Worm (Caenorhabditis elegans) whole organism, early embryonic: Measurements from ENCODE around the gene F14D2.14.

Experiments used
- B0310.2 ChIP-seq: sonication (generic microtip); optimal IDR thresholded peaks from 2 replicates; lab custom pipeline; 2016; ENCODE audit warnings: mild to moderate bottlenecking, missing genetic modification characterization, missing compliant biosample characterization
- F13C5.2 ChIP-seq: sonication (generic microtip); optimal IDR thresholded peaks from 2 replicates; lab custom pipeline; 2017; ENCODE audit warnings: mild to moderate bottlenecking, missing genetic modification characterization, inconsistent platforms, missing compliant biosample characterization
- aly-1 ChIP-seq: sonication (generic microtip); optimal IDR thresholded peaks from 2 replicates; lab custom pipeline; 2016; ENCODE audit warnings: missing genetic modification characterization, missing compliant biosample characterization
- ama-1 ChIP-seq: fragments of 150-350 bp; optimal IDR thresholded peaks from 2 replicates; lab custom pipeline; 2014
- ceh-13 ChIP-seq: fragments of 200-800 bp; sonication (Bioruptor generic); optimal IDR thresholded peaks from 2 replicates; lab custom pipeline; 2018; ENCODE audit warnings: mild to moderate bottlenecking, missing genetic modification characterization, missing compliant biosample characterization
- ceh-36 ChIP-seq: sonication (generic microtip); optimal IDR thresholded peaks from 2 replicates; lab custom pipeline; 2016; ENCODE audit warnings: missing genetic modification characterization, inconsistent platforms, missing compliant biosample characterization
- ets-7 ChIP-seq: sonication (generic microtip); optimal IDR thresholded peaks from 2 replicates; lab custom pipeline; 2016; ENCODE audit warnings: missing genotype, missing genetic modification characterization, missing compliant biosample characterization
- flt-1 ChIP-seq: fragments of 200-800 bp; sonication (Bioruptor generic); IDR thresholded peaks from 2 replicates; pipeline ENCODE4 v1.3.6; 2022; ENCODE audit warnings: missing genetic modification characterization, missing compliant biosample characterization
- hmbx-1 ChIP-seq: sonication (generic microtip); optimal IDR thresholded peaks from 2 replicates; lab custom pipeline; 2016; ENCODE audit warnings: mild to moderate bottlenecking, missing genetic modification characterization, missing compliant biosample characterization
- hmg-4 ChIP-seq: fragments of 200-800 bp; sonication (Bioruptor generic); optimal IDR thresholded peaks from 2 replicates; lab custom pipeline; 2018; ENCODE audit warnings: mild to moderate bottlenecking, missing genetic modification characterization, missing compliant biosample characterization
- hnd-1 ChIP-seq: sonication (generic microtip); optimal IDR thresholded peaks from 2 replicates; lab custom pipeline; 2016; ENCODE audit warnings: missing genetic modification characterization, missing compliant biosample characterization
- pes-1 ChIP-seq: fragments of 200-800 bp; sonication (Bioruptor generic); IDR thresholded peaks from 2 replicates; pipeline ENCODE4 v1.3.6; 2022; ENCODE audit warnings: missing genetic modification reagents, missing genetic modification characterization, missing compliant biosample characterization
- scrt-1 ChIP-seq: fragments of 200-800 bp; sonication (Bioruptor generic); IDR thresholded peaks from 2 replicates; pipeline ENCODE4 v1.3.6; 2022; ENCODE audit warnings: missing genetic modification characterization, missing compliant biosample characterization
- sea-1 ChIP-seq: fragments of 200-800 bp; sonication (Bioruptor generic); conservative IDR thresholded peaks from 2 replicates; pipeline ENCODE4 v1.3.6; 2022; ENCODE audit warnings: missing genetic modification characterization, missing compliant biosample characterization
- tbx-11 ChIP-seq: fragments of 200-800 bp; sonication (Bioruptor generic); IDR thresholded peaks from 2 replicates; pipeline ENCODE4 v1.3.6; 2022; ENCODE audit warnings: missing genetic modification characterization, missing compliant biosample characterization
- tbx-37 ChIP-seq: fragments of 200-800 bp; sonication (Bioruptor generic); conservative IDR thresholded peaks from 2 replicates; pipeline ENCODE4 v1.3.6; 2022; ENCODE audit warnings: missing genetic modification reagents, missing genetic modification characterization, missing compliant biosample characterization
- tra-4 ChIP-seq: sonication (generic microtip); optimal IDR thresholded peaks from 2 replicates; lab custom pipeline; 2017; ENCODE audit warnings: missing genetic modification characterization, missing compliant biosample characterization

The F14D2.14 gene

DNA sequence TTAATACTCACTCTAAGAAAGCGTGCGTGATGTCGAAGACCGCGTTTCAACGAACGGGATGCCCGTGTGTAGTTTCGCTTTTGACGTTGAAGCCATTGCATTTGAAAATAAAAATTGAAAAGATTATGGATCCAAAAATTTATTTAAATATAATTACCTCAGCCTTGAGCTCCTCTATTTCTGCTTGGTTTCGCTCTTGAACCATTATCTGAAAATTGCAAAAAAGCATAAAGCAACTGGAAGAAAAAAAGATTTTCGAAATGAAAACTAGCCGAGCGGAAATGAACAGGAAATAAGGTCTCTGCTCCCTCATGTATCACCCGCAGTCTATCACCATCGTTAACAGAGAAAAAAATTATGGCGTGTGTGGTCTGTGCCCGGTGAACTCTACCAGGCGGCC is 19.3 kb upstream of the F14D2.14 start, which contains the start of gene Y49F6C.6:
TSS of gene Y49F6C.6 (minus strand) at position 101 of the 400 bp plus-strand sequence.
- no peak for TF ChIP-seq hmbx-1 (tag; lab: Kevin White, UChicago)
- no peak for TF ChIP-seq B0310.2 (tag; lab: Kevin White, UChicago)
- TF ChIP-seq ets-7, result no peak
- no peak for TF ChIP-seq flt-1 (GFP tag; lab: Robert Waterston, UW)
- no peak for TF ChIP-seq tbx-37 (GFP tag; lab: Robert Waterston, UW)
- no peak for TF ChIP-seq ceh-36 (tag; lab: Kevin White, UChicago)
- TF ChIP-seq F13C5.2, result no peak
- no peak for TF ChIP-seq aly-1 (tag; lab: Kevin White, UChicago)
- no peak for TF ChIP-seq tbx-11 (GFP tag; lab: Robert Waterston, UW)
- TF ChIP-seq scrt-1, result no peak
- no peak for TF ChIP-seq ceh-13 (GFP tag; lab: Kevin White, UChicago)
- TF ChIP-seq pes-1, result no peak
- no peak for TF ChIP-seq hnd-1

DNA sequence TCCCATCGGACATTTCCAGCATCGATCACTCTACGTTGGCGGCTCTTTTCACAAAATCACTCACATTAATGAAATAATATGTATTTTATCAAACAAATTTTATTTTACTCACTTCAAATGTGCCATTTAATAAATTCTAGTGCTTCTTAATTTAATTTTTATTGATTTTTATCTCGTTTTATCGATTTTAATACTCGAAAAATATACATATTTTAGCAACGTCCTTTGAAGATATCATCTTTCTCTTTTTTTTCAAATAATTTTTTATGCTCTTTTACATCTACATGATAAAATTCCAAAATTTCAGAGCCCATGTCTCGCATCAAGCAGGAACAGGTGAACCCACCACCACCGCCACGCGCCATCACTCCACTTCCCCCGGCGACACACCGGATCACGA is 11.0 kb upstream of the F14D2.14 start, which contains the start of the genes lido-14 and bath-27:
TSS of gene lido-14 (plus strand) at position 301 of the 400 bp plus-strand sequence.
TSS of gene bath-27 (plus strand) at position 306 of the 400 bp plus-strand sequence.
- TF ChIP-seq ceh-36 (tag; lab: Kevin White, UChicago), result no peak
- no peak for TF ChIP-seq B0310.2 (tag; lab: Kevin White, UChicago)
- TF ChIP-seq scrt-1, result no peak
- TF ChIP-seq tra-4 (tag; lab: Kevin White, UChicago), result no peak
- TF ChIP-seq aly-1 (tag; lab: Kevin White, UChicago), result no peak
- no peak for TF ChIP-seq sea-1 (GFP tag; lab: Robert Waterston, UW)
- TF ChIP-seq ceh-13 (GFP tag; lab: Kevin White, UChicago), result no peak
- TF ChIP-seq ets-7, result no peak
- TF ChIP-seq hmg-4 (GFP tag; lab: Kevin White, UChicago), result no peak
- no peak for TF ChIP-seq hmbx-1 (tag; lab: Kevin White, UChicago)
- TF ChIP-seq F13C5.2, result no peak
- no peak for TF ChIP-seq tbx-11 (GFP tag; lab: Robert Waterston, UW)
- no peak for TF ChIP-seq hnd-1
- no peak for TF ChIP-seq tbx-37 (GFP tag; lab: Robert Waterston, UW)
- TF ChIP-seq ama-1, result no peak
- no peak for TF ChIP-seq pes-1

DNA sequence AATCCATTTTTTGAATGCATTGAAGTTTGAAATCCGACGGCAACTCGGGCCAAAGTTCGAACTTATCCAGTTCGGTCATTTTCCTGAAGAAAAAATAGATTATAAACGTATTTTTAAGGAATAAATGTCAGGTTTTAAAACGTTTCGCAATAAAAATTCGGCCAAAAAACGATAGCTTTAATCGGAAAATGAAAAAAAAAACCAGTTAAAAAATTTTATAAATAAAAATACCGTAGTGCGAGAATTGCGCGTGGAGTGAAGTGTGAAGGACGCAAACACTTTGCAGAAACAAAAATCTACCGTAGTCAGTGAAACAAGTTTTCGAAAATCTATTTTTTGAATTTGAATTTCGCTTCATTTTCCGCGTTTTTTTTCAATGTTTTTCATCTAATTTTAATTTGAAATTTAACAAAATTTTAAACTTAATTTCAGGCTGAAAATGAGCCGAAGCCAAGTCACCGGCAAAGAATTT is 2.1 kb upstream of the F14D2.14 start, which contains the start of gene F14D2.8:
TSS of gene F14D2.8 (minus strand) at position 51 of the 472 bp plus-strand sequence.
- no peak for TF ChIP-seq tra-4 (tag; lab: Kevin White, UChicago)
- TF ChIP-seq hmbx-1 (tag; lab: Kevin White, UChicago), result no peak
- TF ChIP-seq tbx-37 (GFP tag; lab: Robert Waterston, UW), result no peak
- TF ChIP-seq tbx-11 (GFP tag; lab: Robert Waterston, UW), result no peak
- no peak for TF ChIP-seq aly-1 (tag; lab: Kevin White, UChicago)
- TF ChIP-seq F13C5.2, result no peak
- TF ChIP-seq ets-7, result no peak
- TF ChIP-seq ama-1, result no peak
- no peak for TF ChIP-seq scrt-1
- TF ChIP-seq flt-1 (GFP tag; lab: Robert Waterston, UW), result no peak
- no peak for TF ChIP-seq sea-1 (GFP tag; lab: Robert Waterston, UW)
- no peak for TF ChIP-seq B0310.2 (tag; lab: Kevin White, UChicago)
- no peak for TF ChIP-seq pes-1
- TF ChIP-seq ceh-36 (tag; lab: Kevin White, UChicago), result no peak
- TF ChIP-seq hnd-1, result no peak

DNA sequence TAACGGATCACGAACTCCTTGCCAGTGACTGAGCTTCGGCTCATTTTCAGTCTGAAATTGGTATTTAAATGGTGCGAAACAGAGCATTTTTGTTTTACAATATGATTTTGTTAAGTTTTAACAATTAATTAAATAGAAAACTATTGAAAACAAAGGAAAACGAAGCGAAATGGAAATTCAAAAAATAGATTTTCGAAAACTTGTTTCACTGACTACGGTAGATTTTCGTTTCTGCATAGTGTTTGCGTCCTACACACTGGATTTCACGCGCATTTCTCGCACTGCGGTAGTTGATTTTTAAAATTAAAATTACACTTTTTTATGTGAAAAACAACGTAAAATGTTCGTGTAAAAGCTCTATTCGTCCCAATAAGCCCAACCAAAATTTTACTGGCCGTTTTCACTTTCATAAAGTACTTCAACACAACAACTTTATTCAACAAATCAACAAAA is 1.4 kb downstream of the F14D2.14 start, which contains the start of gene bath-30:
TSS of gene bath-30 (minus strand) at position 51 of the 453 bp plus-strand sequence.
- TF ChIP-seq sea-1 (GFP tag; lab: Robert Waterston, UW) (no peak), pes-1 (no peak), tbx-37 (GFP tag; lab: Robert Waterston, UW) (no peak), hmbx-1 (tag; lab: Kevin White, UChicago) (no peak), F13C5.2 (no peak), hmg-4 (GFP tag; lab: Kevin White, UChicago) (no peak), B0310.2 (tag; lab: Kevin White, UChicago) (no peak), ets-7 (no peak), ceh-13 (GFP tag; lab: Kevin White, UChicago) (no peak), hnd-1 (no peak), aly-1 (tag; lab: Kevin White, UChicago) (no peak), flt-1 (GFP tag; lab: Robert Waterston, UW) (no peak), tbx-11 (GFP tag; lab: Robert Waterston, UW) (no peak), ceh-36 (tag; lab: Kevin White, UChicago) (no peak)

DNA sequence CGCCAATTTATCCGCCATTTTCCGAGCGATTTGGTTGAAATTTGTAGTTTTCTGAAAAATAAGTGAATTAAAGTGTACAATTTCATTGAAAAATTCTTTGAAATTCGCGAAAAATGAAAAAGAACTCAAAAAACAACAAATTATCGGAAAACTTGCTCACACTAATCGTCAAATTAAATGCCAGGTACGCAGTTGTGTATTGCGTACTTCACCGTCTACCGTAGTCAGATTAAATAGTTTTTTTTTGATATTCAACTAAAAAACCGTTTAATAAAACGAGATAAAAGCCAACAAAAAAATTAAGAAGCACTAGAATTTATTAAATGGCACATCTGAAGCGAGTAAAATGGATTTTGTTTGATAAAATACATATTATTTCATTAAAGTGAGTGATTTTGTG is 2.9 kb downstream of the F14D2.14 start, which contains the start of gene bath-28:
TSS of gene bath-28 (minus strand) at position 51 of the 400 bp plus-strand sequence.
- TF ChIP-seq hnd-1, result no peak
- no peak for TF ChIP-seq scrt-1
- TF ChIP-seq flt-1 (GFP tag; lab: Robert Waterston, UW), result no peak
- no peak for TF ChIP-seq ets-7
- TF ChIP-seq aly-1 (tag; lab: Kevin White, UChicago), result no peak
- TF ChIP-seq hmbx-1 (tag; lab: Kevin White, UChicago), result no peak
- no peak for TF ChIP-seq tbx-37 (GFP tag; lab: Robert Waterston, UW)

DNA sequence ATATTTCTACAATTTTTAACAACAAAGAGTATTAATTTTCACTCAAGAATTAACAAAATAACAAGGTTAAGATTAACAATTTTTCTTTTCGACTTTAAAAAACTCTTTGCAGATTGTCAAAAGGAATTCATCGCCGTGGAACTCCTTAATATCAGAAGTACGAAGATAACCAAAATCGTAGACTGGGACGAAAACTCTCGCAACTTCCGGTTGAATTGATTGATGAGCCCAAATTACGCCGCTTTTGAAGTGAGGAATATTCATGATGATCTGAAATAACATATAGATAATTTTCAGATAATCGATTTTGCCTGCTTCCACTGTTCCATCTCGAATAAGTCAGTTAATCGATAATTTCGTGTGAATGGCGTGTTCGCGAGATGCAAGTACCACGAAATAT is 4.1 kb downstream of the F14D2.14 start, which contains the start of gene F14D2.15:
TSS of gene F14D2.15 (minus strand) at position 101 of the 400 bp plus-strand sequence.
- no peak for TF ChIP-seq tbx-37 (GFP tag; lab: Robert Waterston, UW)
- TF ChIP-seq ets-7, result no peak
- TF ChIP-seq hnd-1, result no peak
- no peak for TF ChIP-seq sea-1 (GFP tag; lab: Robert Waterston, UW)
- TF ChIP-seq hmbx-1 (tag; lab: Kevin White, UChicago), result no peak
- no peak for TF ChIP-seq ceh-36 (tag; lab: Kevin White, UChicago)
- no peak for TF ChIP-seq tbx-11 (GFP tag; lab: Robert Waterston, UW)
- no peak for TF ChIP-seq ama-1
- TF ChIP-seq F13C5.2, result no peak
- no peak for TF ChIP-seq pes-1
- TF ChIP-seq scrt-1, result no peak
- TF ChIP-seq aly-1 (tag; lab: Kevin White, UChicago), result no peak

DNA sequence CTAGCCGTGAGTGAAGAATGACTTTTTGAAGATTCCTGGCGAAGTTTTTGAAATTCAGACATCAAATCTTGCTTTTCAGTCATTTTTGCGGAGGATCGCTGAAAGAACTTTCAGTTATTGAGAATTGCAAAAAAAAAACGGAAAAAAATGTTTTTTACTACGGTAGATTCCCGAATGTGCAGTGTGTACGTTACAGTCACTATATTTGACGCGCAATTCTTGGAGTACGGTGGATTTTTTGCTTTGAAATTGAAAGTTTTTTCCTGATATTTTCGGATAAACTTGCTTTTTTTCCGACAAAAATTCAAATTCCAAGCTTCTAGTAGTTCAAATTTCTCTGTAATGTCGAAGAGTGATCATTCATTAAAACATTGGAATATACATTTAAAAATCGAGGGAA is 5.8 kb downstream of the F14D2.14 start, which contains the start of gene F14D2.11:
TSS of gene F14D2.11 (minus strand) at position 101 of the 400 bp plus-strand sequence.
- TF ChIP-seq hmg-4 (GFP tag; lab: Kevin White, UChicago) (no peak), tbx-11 (GFP tag; lab: Robert Waterston, UW) (no peak), flt-1 (GFP tag; lab: Robert Waterston, UW) (no peak), ama-1 (no peak), ets-7 (no peak), aly-1 (tag; lab: Kevin White, UChicago) (no peak), tra-4 (tag; lab: Kevin White, UChicago) (no peak), pes-1 (no peak), ceh-13 (GFP tag; lab: Kevin White, UChicago) (no peak), tbx-37 (GFP tag; lab: Robert Waterston, UW) (no peak)
